Fruit fly (Drosophila melanogaster) whole organism, embryonic: Measurements from ENCODE around the gene Hph.
A peak's percentile ranks its signal among the peaks of the same experiment; 100 is the strongest.

Experiments
- CG10267 ChIP-seq: fragments of 200-800 bp; sonication (Bioruptor generic); optimal IDR thresholded peaks from 2 replicates; lab custom pipeline; 2018; ENCODE audit warnings: missing biosample characterization, mild to moderate bottlenecking, missing genetic modification characterization, moderate library complexity
- CG10274 ChIP-seq: fragments of 200-800 bp; sonication (Bioruptor generic); optimal IDR thresholded peaks from 3 replicates; lab custom pipeline; 2017; ENCODE audit warnings: missing biosample characterization, mild to moderate bottlenecking, missing genetic modification characterization
- CG10959 ChIP-seq: fragments of 200-800 bp; sonication (Bioruptor generic); IDR thresholded peaks from 2 replicates; pipeline ENCODE4 v1.3.6; 2022; ENCODE audit warnings: missing biosample characterization, missing genetic modification characterization
- CG11560 ChIP-seq: fragments of 200-800 bp; sonication (Bioruptor generic); IDR thresholded peaks from 3 replicates; pipeline ENCODE4 v1.3.6; 2022; ENCODE audit warnings: missing biosample characterization, missing genetic modification characterization
- CG11696 ChIP-seq: fragments of 200-800 bp; sonication (Bioruptor generic); IDR thresholded peaks from 2 replicates; pipeline ENCODE4 v1.3.6; 2022; ENCODE audit warnings: missing biosample characterization, missing genetic modification characterization
- CG14014 ChIP-seq: fragments of 200-800 bp; sonication (Bioruptor generic); IDR thresholded peaks from 2 replicates; pipeline ENCODE4 v1.3.6; 2022; ENCODE audit warnings: missing biosample characterization, missing genetic modification characterization
- CG14050 ChIP-seq: fragments of 200-800 bp; sonication (Bioruptor generic); IDR thresholded peaks from 3 replicates; pipeline ENCODE4 v1.3.6; 2022; ENCODE audit warnings: missing biosample characterization, missing genetic modification characterization
- CG15696 ChIP-seq: fragments of 200-800 bp; sonication (Bioruptor generic); optimal IDR thresholded peaks from 2 replicates; lab custom pipeline; 2019; ENCODE audit warnings: missing biosample characterization, mild to moderate bottlenecking, missing genetic modification characterization, moderate library complexity
- CG16813 ChIP-seq: fragments of 200-800 bp; sonication (Bioruptor generic); IDR thresholded peaks from 3 replicates; pipeline ENCODE4 v1.3.6; 2022; ENCODE audit warnings: missing biosample characterization, missing genetic modification characterization; ENCODE audit not compliant: partially characterized antibody
- CG17568 ChIP-seq: fragments of 200-800 bp; sonication (Bioruptor generic); optimal IDR thresholded peaks from 2 replicates; lab custom pipeline; 2018; ENCODE audit warnings: missing biosample characterization, mild to moderate bottlenecking, missing genetic modification characterization, moderate library complexity
- CG2129 ChIP-seq: fragments of 200-800 bp; sonication (Bioruptor generic); IDR thresholded peaks from 2 replicates; pipeline ENCODE4 v1.3.6; 2022; ENCODE audit warnings: missing biosample characterization, missing genetic modification characterization; ENCODE audit not compliant: partially characterized antibody
- CG32767 ChIP-seq: fragments of 200-800 bp; sonication (Bioruptor generic); IDR thresholded peaks from 2 replicates; pipeline ENCODE4 v1.3.6; 2022; ENCODE audit warnings: missing biosample characterization, missing genetic modification characterization
- CG33557 ChIP-seq: fragments of 200-800 bp; sonication (Bioruptor generic); optimal IDR thresholded peaks from 2 replicates; lab custom pipeline; 2019; ENCODE audit warnings: missing biosample characterization, mild to moderate bottlenecking, missing genetic modification characterization, moderate library complexity
- CG3995 ChIP-seq: fragments of 200-800 bp; sonication (Bioruptor generic); optimal IDR thresholded peaks from 3 replicates; lab custom pipeline; 2016; ENCODE audit warnings: missing biosample characterization, missing genetic modification characterization
- CG4707 ChIP-seq: fragments of 200-800 bp; sonication (Bioruptor generic); optimal IDR thresholded peaks from 2 replicates; lab custom pipeline; 2018; ENCODE audit warnings: missing biosample characterization, mild to moderate bottlenecking, missing genetic modification characterization, moderate library complexity
- CG6272 ChIP-seq: fragments of 200-800 bp; sonication (Bioruptor generic); IDR thresholded peaks from 2 replicates; pipeline ENCODE4 v1.3.6; 2022; ENCODE audit warnings: missing biosample characterization, missing genetic modification characterization
- CG6683 ChIP-seq: fragments of 200-800 bp; sonication (Bioruptor generic); optimal IDR thresholded peaks from 2 replicates; lab custom pipeline; 2017; ENCODE audit warnings: missing biosample characterization, mild to moderate bottlenecking, missing genetic modification characterization, missing genetic modification reagents
- CG8089 ChIP-seq: fragments of 200-800 bp; sonication (Bioruptor generic); optimal IDR thresholded peaks from 3 replicates; lab custom pipeline; 2016; ENCODE audit warnings: missing biosample characterization, missing genetic modification characterization
- Camta ChIP-seq: fragments of 200-800 bp; sonication (Bioruptor generic); optimal IDR thresholded peaks from 2 replicates; lab custom pipeline; 2016; ENCODE audit warnings: missing biosample characterization, missing genetic modification characterization
- Dip2 ChIP-seq: fragments of 200-800 bp; sonication (Bioruptor generic); IDR thresholded peaks from 2 replicates; pipeline ENCODE4 v1.3.6; 2022; ENCODE audit warnings: missing biosample characterization, missing genetic modification characterization
- Fer1 ChIP-seq: fragments of 200-800 bp; sonication (Bioruptor generic); optimal IDR thresholded peaks from 2 replicates; lab custom pipeline; 2017; ENCODE audit warnings: missing biosample characterization, mild to moderate bottlenecking, missing genetic modification characterization
- HHEX ChIP-seq: fragments of 200-800 bp; sonication (Bioruptor generic); optimal IDR thresholded peaks from 3 replicates; lab custom pipeline; 2017; ENCODE audit warnings: missing biosample characterization, mild to moderate bottlenecking, missing genetic modification characterization, missing genetic modification reagents
- Kr ChIP-seq: fragments of 200-800 bp; sonication (Bioruptor generic); optimal IDR thresholded peaks from 2 replicates; lab custom pipeline; 2017; ENCODE audit warnings: missing biosample characterization, mild to moderate bottlenecking, missing genetic modification characterization
- Lim3 ChIP-seq: fragments of 200-800 bp; sonication (Bioruptor generic); IDR thresholded peaks from 2 replicates; pipeline ENCODE4 v1.3.6; 2022; ENCODE audit warnings: missing biosample characterization, missing genetic modification characterization
- NFAT ChIP-seq: fragments of 200-800 bp; sonication (Bioruptor generic); IDR thresholded peaks from 2 replicates; pipeline ENCODE4 v1.3.6; 2022; ENCODE audit warnings: missing biosample characterization, missing genetic modification characterization
- Nf-YB ChIP-seq: fragments of 200-800 bp; sonication (Bioruptor generic); optimal IDR thresholded peaks from 3 replicates; lab custom pipeline; 2019; ENCODE audit warnings: missing biosample characterization, mild to moderate bottlenecking, missing genetic modification characterization, moderate library complexity
- Nf-YC ChIP-seq: fragments of 200-800 bp; optimal IDR thresholded peaks from 3 replicates; lab custom pipeline; 2019; ENCODE audit warnings: missing biosample characterization, mild to moderate bottlenecking, missing genetic modification characterization, moderate library complexity
- Optix ChIP-seq: fragments of 200-800 bp; sonication (Bioruptor generic); IDR thresholded peaks from 3 replicates; pipeline ENCODE4 v1.3.6; 2022; ENCODE audit warnings: missing biosample characterization, missing genetic modification characterization
- PHDP ChIP-seq: fragments of 200-800 bp; sonication (Bioruptor generic); optimal IDR thresholded peaks from 3 replicates; lab custom pipeline; 2018; ENCODE audit warnings: missing biosample characterization, mild to moderate bottlenecking, missing genetic modification characterization, moderate library complexity
- Rx ChIP-seq: fragments of 200-800 bp; sonication (Bioruptor generic); IDR thresholded peaks from 2 replicates; pipeline ENCODE4 v1.3.6; 2022; ENCODE audit warnings: missing biosample characterization, missing genetic modification characterization
- Sin3A ChIP-seq: fragments of >200 bp; optimal IDR thresholded peaks from 2 replicates; lab custom pipeline; 2018
- abd-A ChIP-seq: fragments of 200-800 bp; sonication (Bioruptor generic); optimal IDR thresholded peaks from 3 replicates; lab custom pipeline; 2019; ENCODE audit warnings: missing biosample characterization, mild to moderate bottlenecking, missing genetic modification characterization, moderate library complexity
- aop ChIP-seq: fragments of 200-800 bp; sonication (Bioruptor generic); IDR thresholded peaks from 2 replicates; pipeline ENCODE4 v1.3.6; 2022; ENCODE audit warnings: missing biosample characterization, missing genetic modification characterization
- ato ChIP-seq: fragments of 200-800 bp; sonication (Bioruptor generic); IDR thresholded peaks from 2 replicates; pipeline ENCODE4 v1.3.6; 2022; ENCODE audit warnings: missing biosample characterization, missing genetic modification characterization; ENCODE audit not compliant: partially characterized antibody
- bab2 ChIP-seq: fragments of 200-800 bp; sonication (Bioruptor generic); optimal IDR thresholded peaks from 2 replicates; lab custom pipeline; 2016; ENCODE audit warnings: missing biosample characterization, missing genetic modification characterization
- crp ChIP-seq, 2 experiments: fragments of 200-800 bp; sonication (Bioruptor generic); optimal IDR thresholded peaks; 2 replicates in 1 of 2; 3 replicates in 1 of 2; lab custom pipeline; 2017; ENCODE audit warnings: missing biosample characterization in 2 of 2, missing genetic modification characterization in 2 of 2, mild to moderate bottlenecking in 1 of 2, moderate library complexity in 1 of 2
- dan ChIP-seq: fragments of 200-800 bp; sonication (Bioruptor generic); IDR thresholded peaks from 2 replicates; pipeline ENCODE4 v1.3.6; 2022; ENCODE audit warnings: missing biosample characterization, missing genetic modification characterization
- dm ChIP-seq: fragments of 200-800 bp; sonication (Bioruptor generic); optimal IDR thresholded peaks from 3 replicates; lab custom pipeline; 2016; ENCODE audit warnings: missing biosample characterization, missing genetic modification characterization
- gcm ChIP-seq: fragments of 200-800 bp; sonication (Bioruptor generic); optimal IDR thresholded peaks from 2 replicates; lab custom pipeline; 2019; ENCODE audit warnings: missing biosample characterization, mild to moderate bottlenecking, missing genetic modification characterization, moderate library complexity
- hb ChIP-seq: fragments of 200-800 bp; sonication (Bioruptor generic); IDR thresholded peaks from 3 replicates; pipeline ENCODE4 v1.3.6; 2022; ENCODE audit warnings: missing biosample characterization, missing genetic modification characterization; ENCODE audit not compliant: partially characterized antibody
- pzg ChIP-seq: fragments of 200-800 bp; sonication (Bioruptor generic); optimal IDR thresholded peaks from 3 replicates; lab custom pipeline; 2018; ENCODE audit warnings: missing biosample characterization, mild to moderate bottlenecking, missing genetic modification characterization, moderate library complexity
- seq ChIP-seq: fragments of 200-800 bp; sonication (Bioruptor generic); IDR thresholded peaks from 2 replicates; pipeline ENCODE4 v1.3.6; 2022; ENCODE audit warnings: missing biosample characterization, missing genetic modification characterization
- slou ChIP-seq: fragments of 200-800 bp; sonication (Bioruptor generic); optimal IDR thresholded peaks from 3 replicates; lab custom pipeline; 2016; ENCODE audit warnings: missing biosample characterization, missing genetic modification characterization
- slp2 ChIP-seq: fragments of 200-800 bp; sonication (Bioruptor generic); optimal IDR thresholded peaks from 2 replicates; lab custom pipeline; 2016; ENCODE audit warnings: missing biosample characterization, missing genetic modification characterization
- vvl ChIP-seq: fragments of 200-800 bp; sonication (Bioruptor generic); IDR thresholded peaks from 2 replicates; pipeline ENCODE4 v1.3.6; 2022; ENCODE audit warnings: missing biosample characterization, missing genetic modification characterization

Hph gene

DNA sequence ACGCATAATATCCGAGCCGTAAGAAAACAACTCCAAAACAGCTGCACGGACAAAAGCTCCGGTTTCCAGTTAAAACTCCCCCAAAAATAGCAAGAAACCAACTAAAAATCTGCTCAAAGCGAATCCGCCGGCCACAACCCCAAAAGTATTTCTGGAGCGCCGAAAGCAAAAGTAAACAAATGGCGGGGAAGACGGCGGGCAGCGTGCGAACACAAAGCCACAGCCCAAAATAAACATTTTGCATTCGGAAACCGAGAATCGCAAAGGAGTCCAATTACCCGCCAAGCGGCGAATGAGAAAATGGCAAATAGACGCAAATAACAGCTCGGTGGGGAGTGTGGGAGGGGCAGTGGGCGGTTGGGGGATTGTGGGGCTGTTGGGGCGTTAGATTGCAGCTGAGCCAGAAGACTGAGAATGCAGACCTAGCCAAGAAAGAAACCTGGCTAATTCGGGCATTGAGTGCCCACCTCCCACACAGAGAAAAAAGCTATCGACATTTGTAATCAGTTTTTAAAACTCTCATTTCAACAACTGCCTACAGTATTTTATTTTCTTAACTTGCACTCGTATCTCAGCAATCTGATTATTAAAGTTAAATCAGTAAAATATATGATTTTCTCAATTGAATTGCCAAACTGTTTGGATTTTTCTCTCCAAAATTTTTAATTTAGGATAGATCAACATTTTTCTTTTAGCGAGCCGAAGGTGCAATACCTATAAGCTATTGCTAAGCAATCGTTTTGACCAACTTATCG lies 42.5 kb upstream of the Hph start (continued):
- no peak for TF ChIP-seq CG4707 (GFP tag; lab: Kevin White, UChicago)
- peak; percentile 36; the same call in 1 of the 2 replicates for TF ChIP-seq seq (GFP tag; lab: Robert Waterston, UW)
- TF ChIP-seq crp (GFP tag; optimal IDR thresholded peaks at IDR 0.05; lab: Kevin White, UChicago), result no peak
- TF ChIP-seq, all 482 proteins: peak for 7

DNA sequence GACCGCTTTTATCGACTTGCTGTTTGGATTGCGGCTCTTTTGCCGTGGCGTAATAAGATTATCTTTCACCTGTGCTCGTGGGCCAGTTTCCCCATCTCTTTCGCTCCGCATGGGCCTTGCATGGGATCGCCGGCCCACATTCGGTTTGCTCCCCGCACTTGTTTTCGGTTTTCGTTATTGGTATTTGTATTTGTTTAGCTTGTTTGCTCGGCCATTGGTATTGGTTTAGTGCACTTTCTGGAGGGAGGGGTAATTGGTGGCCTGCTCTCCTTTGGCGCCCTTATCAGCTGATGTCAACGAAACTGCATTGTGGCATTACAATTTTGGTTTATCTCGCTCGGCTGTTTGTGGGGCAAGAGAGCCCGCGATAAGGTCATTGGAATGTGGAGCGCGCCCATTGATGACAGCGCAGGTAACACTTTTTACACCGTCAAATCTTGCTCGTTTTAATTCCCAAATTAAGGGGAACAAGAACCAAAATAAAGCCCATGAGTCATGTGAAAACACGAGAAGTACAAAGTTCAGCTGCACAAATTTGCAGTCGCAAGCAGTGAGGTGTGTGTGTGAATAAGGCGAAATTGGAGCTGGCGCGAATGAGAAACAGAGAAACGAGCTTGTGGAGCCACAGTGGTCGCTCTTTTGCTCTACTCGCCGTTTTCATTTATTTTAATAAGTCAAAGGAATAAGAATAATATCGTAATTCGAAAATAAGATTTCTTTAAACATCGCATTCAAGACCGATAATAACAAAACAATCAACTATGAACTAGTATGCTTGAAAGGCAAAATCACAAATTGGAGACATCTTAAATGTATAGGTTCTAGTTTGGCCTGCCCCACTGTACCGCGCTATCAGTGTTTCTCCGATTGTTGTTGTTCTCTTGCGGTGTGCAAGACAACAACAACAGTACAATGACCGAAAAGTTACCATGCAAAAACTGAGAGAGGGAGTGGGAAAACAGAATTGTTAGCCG lies 41.2 kb upstream of the Hph start:
- TF ChIP-seq vvl (GFP tag; lab: Robert Waterston, UW) (peak; percentile 97), CG17568 (GFP tag; lab: Kevin White, UChicago) (peak; percentile 98), slp2 (GFP tag; lab: Kevin White, UChicago) (peak; percentile 97), Nf-YB (peak; percentile 87), Fer1 (peak; percentile 84), Nf-YC (tag; lab: Kevin White, UChicago) (peak; percentile 1), CG14014 (peak; percentile 82; the same call in 1 of the 2 replicates), bab2 (GFP tag; lab: Kevin White, UChicago) (peak; percentile 99), CG10267 (tag; lab: Kevin White, UChicago) (peak; percentile 83), gcm (GFP tag; lab: Kevin White, UChicago) (peak; percentile 98), CG10274 (GFP tag; lab: Kevin White, UChicago) (peak; percentile 85), dm (peak; percentile 96), Rx (peak; percentile 93), Camta (GFP tag; lab: Kevin White, UChicago) (peak; percentile 99), Optix (GFP tag; lab: Robert Waterston, UW) (peak; percentile 97), NFAT (peak; percentile 78), CG8089 (peak; percentile 99), CG16813 (GFP tag; lab: Robert Waterston, UW) (no peak), CG33557 (GFP tag; lab: Kevin White, UChicago) (peak; percentile 99), slou (GFP tag; lab: Kevin White, UChicago) (peak; percentile 86), dan (GFP tag; lab: Robert Waterston, UW) (peak; percentile 41; the same call in 1 of the 2 replicates), CG15696 (tag; lab: Kevin White, UChicago) (peak; percentile 100), aop (GFP tag; lab: Robert Waterston, UW) (peak; percentile 92), CG10959 (GFP tag; lab: Robert Waterston, UW) (peak; percentile 97), CG6683 (GFP tag; lab: Kevin White, UChicago) (peak; percentile 95), abd-A (tag; lab: Kevin White, UChicago) (peak; percentile 13), Dip2 (GFP tag; lab: Robert Waterston, UW) (no peak), CG32767 (GFP tag; lab: Robert Waterston, UW) (peak; percentile 90), Lim3 (GFP tag; lab: Robert Waterston, UW) (peak; percentile 78; the same call in 1 of the 2 replicates), PHDP (tag; lab: Kevin White, UChicago) (peak; percentile 91), pzg (no peak), CG14050 (peak; percentile 82), CG2129 (no peak), ato (GFP tag; lab: Robert Waterston, UW) (no peak), HHEX (GFP tag; lab: Kevin White, UChicago) (peak; percentile 98), hb (GFP tag; lab: Robert Waterston, UW) (no peak), CG3995 (GFP tag; lab: Kevin White, UChicago) (no peak), Kr (GFP tag; lab: Kevin White, UChicago) (peak; percentile 100), CG11560 (tag; lab: Robert Waterston, UW) (peak; percentile 60; the same call in 1 of the 3 replicates), CG6272 (GFP tag; lab: Robert Waterston, UW) (no peak), Sin3A (lab: Kevin White, UChicago) (no peak), CG11696 (GFP tag; lab: Robert Waterston, UW) (peak; percentile 87)
